Fruit fly (Drosophila melanogaster) whole organism, embryonic: ENCODE measurements around the gene Fum1.

ENCODE experiments used
- Abd-B ChIP-seq: fragments of 200-800 bp; sonication (Bioruptor generic); optimal IDR thresholded peaks from 2 replicates; lab custom pipeline; 2018; ENCODE audit warnings: missing biosample characterization, mild to moderate bottlenecking, missing genetic modification characterization, moderate library complexity
- Atf6 ChIP-seq: fragments of 200-800 bp; sonication (Bioruptor generic); IDR thresholded peaks from 2 replicates; pipeline ENCODE4 v1.3.6; 2022; ENCODE audit warnings: missing biosample characterization, missing genetic modification characterization
- CG10543 ChIP-seq: fragments of 200-800 bp; sonication (Bioruptor generic); optimal IDR thresholded peaks from 3 replicates; lab custom pipeline; 2017; ENCODE audit warnings: missing biosample characterization, mild to moderate bottlenecking, missing genetic modification characterization, moderate library complexity
- CG12219 ChIP-seq: fragments of 200-800 bp; sonication (Bioruptor generic); optimal IDR thresholded peaks from 3 replicates; lab custom pipeline; 2018; ENCODE audit warnings: missing biosample characterization, mild to moderate bottlenecking, missing genetic modification characterization
- CG12299 ChIP-seq: fragments of 200-800 bp; sonication (Bioruptor generic); optimal IDR thresholded peaks from 2 replicates; lab custom pipeline; 2018; ENCODE audit warnings: missing biosample characterization, mild to moderate bottlenecking, missing genetic modification characterization
- CG12769 ChIP-seq: fragments of 200-800 bp; sonication (Bioruptor generic); optimal IDR thresholded peaks from 2 replicates; lab custom pipeline; 2019; ENCODE audit warnings: missing biosample characterization, mild to moderate bottlenecking, missing genetic modification characterization, moderate library complexity
- CG16815 ChIP-seq: fragments of 200-800 bp; sonication (Bioruptor generic); optimal IDR thresholded peaks from 3 replicates; lab custom pipeline; 2017; ENCODE audit warnings: missing biosample characterization, mild to moderate bottlenecking, missing genetic modification characterization
- CG17186 ChIP-seq: fragments of 200-800 bp; sonication (Bioruptor generic); optimal IDR thresholded peaks from 3 replicates; lab custom pipeline; 2017; ENCODE audit warnings: missing biosample characterization, missing genetic modification reagents, missing genetic modification characterization
- CG3838 ChIP-seq: fragments of 200-800 bp; sonication (Bioruptor generic); optimal IDR thresholded peaks from 3 replicates; lab custom pipeline; 2016; ENCODE audit warnings: missing biosample characterization, missing genetic modification characterization
- CG3847 ChIP-seq: fragments of 200-800 bp; sonication (Bioruptor generic); IDR thresholded peaks from 2 replicates; pipeline ENCODE4 v1.3.6; 2022; ENCODE audit warnings: missing biosample characterization, missing genetic modification characterization
- CG4282 ChIP-seq: fragments of 200-800 bp; sonication (Bioruptor generic); optimal IDR thresholded peaks from 2 replicates; lab custom pipeline; 2016; ENCODE audit warnings: missing biosample characterization, missing genetic modification characterization
- CG7745 ChIP-seq: fragments of 200-800 bp; sonication (Bioruptor generic); optimal IDR thresholded peaks from 2 replicates; lab custom pipeline; 2018; ENCODE audit warnings: missing biosample characterization, mild to moderate bottlenecking, missing genetic modification characterization, moderate library complexity
- CG8765 ChIP-seq: fragments of 200-800 bp; sonication (Bioruptor generic); IDR thresholded peaks from 2 replicates; pipeline ENCODE4 v1.3.6; 2022; ENCODE audit warnings: missing biosample characterization, missing genetic modification characterization
- CG9876 ChIP-seq: fragments of 200-800 bp; sonication (Bioruptor generic); optimal IDR thresholded peaks from 2 replicates; lab custom pipeline; 2016; ENCODE audit warnings: missing biosample characterization, missing genetic modification characterization
- CrebB ChIP-seq: fragments of 200-800 bp; sonication (Bioruptor generic); optimal IDR thresholded peaks from 3 replicates; lab custom pipeline; 2018; ENCODE audit warnings: missing biosample characterization, mild to moderate bottlenecking, missing genetic modification characterization
- Dad ChIP-seq: fragments of 200-800 bp; sonication (Bioruptor generic); optimal IDR thresholded peaks from 3 replicates; lab custom pipeline; 2016; ENCODE audit warnings: missing biosample characterization, missing genetic modification characterization
- Gsc ChIP-seq: fragments of 200-800 bp; sonication (Bioruptor generic); IDR thresholded peaks from 2 replicates; pipeline ENCODE4 v1.3.6; 2022; ENCODE audit warnings: missing biosample characterization, missing genetic modification characterization
- Med ChIP-seq: fragments of 200-800 bp; sonication (Bioruptor generic); peaks from one replicate; lab custom pipeline; 2016; ENCODE audit warnings: missing biosample characterization, missing genetic modification characterization, mild to moderate bottlenecking, inconsistent platforms, moderate library complexity
- Mrtf ChIP-seq: fragments of 200-800 bp; sonication (Bioruptor generic); IDR thresholded peaks from 3 replicates; pipeline ENCODE4 v1.3.6; 2022; ENCODE audit warnings: missing biosample characterization, missing genetic modification characterization
- Myb ChIP-seq: fragments of 200-800 bp; sonication (Bioruptor generic); optimal IDR thresholded peaks from 2 replicates; lab custom pipeline; 2016; ENCODE audit warnings: missing biosample characterization, missing genetic modification characterization
- Pdp1 ChIP-seq, 2 experiments: fragments of 200-800 bp; sonication (Bioruptor generic); optimal IDR thresholded peaks; 3 replicates each; lab custom pipeline; 2016; ENCODE audit warnings: missing biosample characterization in 2 of 2, missing genetic modification characterization in 2 of 2, mild to moderate bottlenecking in 1 of 2, moderate library complexity in 1 of 2
- Rfx ChIP-seq: fragments of 200-800 bp; sonication (Bioruptor generic); IDR thresholded peaks from 2 replicates; pipeline ENCODE4 v1.3.6; 2022; ENCODE audit warnings: missing biosample characterization, missing genetic modification characterization
- Stat92E ChIP-seq, 3 experiments: fragments of >200 bp in 2 of 3; fragments of 200-800 bp in 1 of 3; sonication (Bioruptor generic) in 1 of 3; optimal IDR thresholded peaks; 2 replicates each; lab custom pipeline; 2017 to 2019; ENCODE audit warnings: missing biosample characterization in 3 of 3, missing genetic modification characterization in 3 of 3, mild to moderate bottlenecking in 1 of 3, moderate library complexity in 1 of 3
- cg ChIP-seq: fragments of 200-800 bp; sonication (Bioruptor generic); optimal IDR thresholded peaks from 3 replicates; lab custom pipeline; 2019; ENCODE audit warnings: missing biosample characterization, mild to moderate bottlenecking, missing genetic modification characterization, moderate library complexity
- chinmo ChIP-seq: fragments of 200-800 bp; sonication (Bioruptor generic); IDR thresholded peaks from 4 replicates; pipeline ENCODE4 v1.3.6; 2022; ENCODE audit warnings: missing biosample characterization, missing genetic modification characterization; ENCODE audit not compliant: partially characterized antibody
- ci ChIP-seq: fragments of 200-800 bp; sonication (Bioruptor generic); IDR thresholded peaks from 3 replicates; pipeline ENCODE4 v1.3.6; 2022; ENCODE audit warnings: missing biosample characterization, missing genetic modification characterization
- fd3F ChIP-seq: fragments of 200-800 bp; sonication (Bioruptor generic); optimal IDR thresholded peaks from 2 replicates; lab custom pipeline; 2018; ENCODE audit warnings: missing biosample characterization, mild to moderate bottlenecking, missing genetic modification characterization, moderate library complexity
- fd96Cb ChIP-seq: fragments of 200-800 bp; sonication (Bioruptor generic); optimal IDR thresholded peaks from 2 replicates; lab custom pipeline; 2018; ENCODE audit warnings: missing biosample characterization, mild to moderate bottlenecking, missing genetic modification characterization, moderate library complexity
- gsb-n ChIP-seq: fragments of 200-800 bp; sonication (Bioruptor generic); optimal IDR thresholded peaks from 3 replicates; lab custom pipeline; 2018; ENCODE audit warnings: missing biosample characterization, mild to moderate bottlenecking, missing genetic modification characterization
- gt ChIP-seq: fragments of 200-800 bp; sonication (Bioruptor generic); IDR thresholded peaks from 2 replicates; pipeline ENCODE4 v1.3.6; 2022; ENCODE audit warnings: missing biosample characterization, missing genetic modification characterization
- ham ChIP-seq: fragments of 200-800 bp; sonication (Bioruptor generic); IDR thresholded peaks from 2 replicates; pipeline ENCODE4 v1.3.6; 2022; ENCODE audit warnings: missing biosample characterization, missing genetic modification characterization
- hbn ChIP-seq: fragments of 200-800 bp; sonication (Bioruptor generic); IDR thresholded peaks from 2 replicates; pipeline ENCODE4 v1.3.6; 2022; ENCODE audit warnings: missing biosample characterization, missing genetic modification characterization; ENCODE audit not compliant: partially characterized antibody
- jing ChIP-seq: fragments of 200-800 bp; sonication (Bioruptor generic); optimal IDR thresholded peaks from 2 replicates; lab custom pipeline; 2018; ENCODE audit warnings: missing biosample characterization, mild to moderate bottlenecking, missing genetic modification characterization
- knrl ChIP-seq: fragments of 200-800 bp; sonication (Bioruptor generic); IDR thresholded peaks from 3 replicates; pipeline ENCODE4 v1.3.6; 2022; ENCODE audit warnings: missing biosample characterization, missing genetic modification characterization; ENCODE audit not compliant: partially characterized antibody
- maf-S ChIP-seq: fragments of 200-800 bp; sonication (Bioruptor generic); optimal IDR thresholded peaks from 2 replicates; lab custom pipeline; 2016; ENCODE audit warnings: missing biosample characterization, missing genetic modification characterization
- nerfin-1 ChIP-seq: fragments of 200-800 bp; sonication (Bioruptor generic); optimal IDR thresholded peaks from 3 replicates; lab custom pipeline; 2019; ENCODE audit warnings: missing biosample characterization, mild to moderate bottlenecking, missing genetic modification characterization, moderate library complexity
- onecut ChIP-seq: fragments of 200-800 bp; sonication (Bioruptor generic); IDR thresholded peaks from 2 replicates; pipeline ENCODE4 v1.3.6; 2022; ENCODE audit warnings: missing biosample characterization, missing genetic modification characterization
- otp ChIP-seq: fragments of 200-800 bp; sonication (Bioruptor generic); IDR thresholded peaks from 3 replicates; pipeline ENCODE4, ENCODE4 v1.3.6; 2022; ENCODE audit warnings: missing biosample characterization, missing genetic modification characterization
- pan ChIP-seq, 4 experiments: fragments of >200 bp in 3 of 4; fragments of 200-800 bp in 1 of 4; sonication (Bioruptor generic) in 1 of 4; optimal IDR thresholded peaks in 3 of 4; IDR thresholded peaks in 1 of 4; 2 replicates each; pipeline versions ENCODE4 v1.3.6 to Lab custom; 2017 to 2022; ENCODE audit warnings: missing biosample characterization in 2 of 4, missing genetic modification characterization in 2 of 4, mixed read lengths in 1 of 4
- psq ChIP-seq: fragments of 200-800 bp; sonication (Bioruptor generic); optimal IDR thresholded peaks from 2 replicates; lab custom pipeline; 2017; ENCODE audit warnings: missing biosample characterization, missing genetic modification characterization
- sd ChIP-seq: fragments of 200-800 bp; sonication (Bioruptor generic); optimal IDR thresholded peaks from 3 replicates; lab custom pipeline; 2018; ENCODE audit warnings: missing biosample characterization, mild to moderate bottlenecking, missing genetic modification characterization, moderate library complexity
- sens ChIP-seq: fragments of 200-800 bp; sonication (Bioruptor generic); peaks from one replicate; lab custom pipeline; 2016; ENCODE audit warnings: missing biosample characterization, missing genetic modification characterization
- seq ChIP-seq: fragments of 200-800 bp; sonication (Bioruptor generic); IDR thresholded peaks from 2 replicates; pipeline ENCODE4 v1.3.6; 2022; ENCODE audit warnings: missing biosample characterization, missing genetic modification characterization
- shn ChIP-seq: fragments of 200-800 bp; sonication (Bioruptor generic); optimal IDR thresholded peaks from 3 replicates; lab custom pipeline; 2016; ENCODE audit warnings: missing biosample characterization, missing genetic modification characterization
- sisA ChIP-seq: fragments of 200-800 bp; sonication (Bioruptor generic); IDR thresholded peaks from 2 replicates; pipeline ENCODE4 v1.3.6; 2022; ENCODE audit warnings: missing biosample characterization, missing genetic modification characterization
- tgo ChIP-seq: fragments of 200-800 bp; sonication (Bioruptor generic); IDR thresholded peaks from 3 replicates; pipeline ENCODE4 v1.3.6; 2022; ENCODE audit warnings: missing biosample characterization, missing genetic modification characterization
- wor ChIP-seq: fragments of 200-800 bp; sonication (Bioruptor generic); IDR thresholded peaks from 2 replicates; pipeline ENCODE4 v1.3.6; 2022; ENCODE audit warnings: missing biosample characterization, missing genetic modification characterization
- zf30C ChIP-seq: fragments of 200-800 bp; sonication (Bioruptor generic); optimal IDR thresholded peaks from 3 replicates; lab custom pipeline; 2018; ENCODE audit warnings: missing biosample characterization, mild to moderate bottlenecking, missing genetic modification characterization

Fum1 gene

dm6 chrX:6710258-6710657, 32.0 kb downstream of the Fum1 start:
- peak; percentile 63 for TF ChIP-seq onecut
- no peak for TF ChIP-seq jing (GFP tag; lab: Kevin White, UChicago)
- TF ChIP-seq Pdp1 (GFP tag; optimal IDR thresholded peaks at IDR 0.05; lab: Kevin White, UChicago): peak in 1 of 2 experiments; percentile 34

- TF ChIP-seq Stat92E (GFP tag; optimal IDR thresholded peaks at IDR 0.05; lab: Kevin White, UChicago) (peak in 1 of 3 experiments; percentile 48), CG10543 (peak; percentile 4), Mrtf (no peak), gsb-n (tag; lab: Kevin White, UChicago) (no peak), Med (GFP tag; lab: Kevin White, UChicago) (peak; percentile 73), otp (peak; percentile 40; the same call in 1 of the 3 replicates), seq (no peak), CG4282 (GFP tag; lab: Kevin White, UChicago) (no peak), Rfx (0 out of 2 replicates have a peak, but pooled peaks have one; percentile 7), CrebB (tag; lab: Kevin White, UChicago) (no peak), CG3847 (GFP tag; lab: Robert Waterston, UW) (no peak), Myb (GFP tag; lab: Kevin White, UChicago) (no peak), cg (peak; percentile 31), sens (peak; percentile 54), chinmo (GFP tag; lab: Robert Waterston, UW) (0 out of 4 replicates have a peak, but pooled peaks have one; percentile 29), CG12769 (peak; percentile 25), nerfin-1 (no peak)
Observed at dm6 chrX:6710665-6711064, 32.4 kb downstream of the Fum1 start.

dm6 chrX:6711295-6711694, 33.1 kb downstream of the Fum1 start:
- TF ChIP-seq CG3838 (GFP tag; lab: Kevin White, UChicago) (no peak), gt (no peak), psq (GFP tag; lab: Kevin White, UChicago) (peak; percentile 12), CG17186 (GFP tag; lab: Kevin White, UChicago) (peak; percentile 43), CG12299 (tag; lab: Kevin White, UChicago) (peak; percentile 64), CG16815 (GFP tag; lab: Kevin White, UChicago) (peak; percentile 54), CG8765 (GFP tag; lab: Robert Waterston, UW) (no peak; the same call in 1 of the 2 replicates), zf30C (peak; percentile 83), ci (GFP tag; lab: Robert Waterston, UW) (peak; percentile 80), ham (no peak), maf-S (GFP tag; lab: Kevin White, UChicago) (peak; percentile 60), hbn (no peak), CG12219 (peak; percentile 81), pan (optimal IDR thresholded peaks at IDR 0.05; lab: Kevin White, UChicago) (no peak), pan (GFP tag; optimal IDR thresholded peaks at IDR 0.05 in 1 of 2, IDR thresholded peaks at IDR 0.05 in 1 of 2) (peak in 1 of 2 experiments; percentile 78), tgo (peak; percentile 79), Atf6 (GFP tag; lab: Robert Waterston, UW) (peak; percentile 73), shn (GFP tag; lab: Kevin White, UChicago) (peak; percentile 66), sisA (GFP tag; lab: Robert Waterston, UW) (peak; percentile 71), Abd-B (GFP tag; lab: Kevin White, UChicago) (peak; percentile 70), fd3F (GFP tag; lab: Kevin White, UChicago) (peak; percentile 65), CG9876 (GFP tag; lab: Kevin White, UChicago) (peak; percentile 58), fd96Cb (peak; percentile 81), wor (GFP tag; lab: Robert Waterston, UW) (no peak; the same call in 1 of the 2 replicates), sd (tag; lab: Kevin White, UChicago) (peak; percentile 9), Gsc (GFP tag; lab: Robert Waterston, UW) (peak; percentile 30; the same call in 1 of the 2 replicates), CG7745 (tag; lab: Kevin White, UChicago) (no peak), Dad (GFP tag; lab: Kevin White, UChicago) (peak; percentile 66), Rfx (peak; percentile 85), knrl (no peak)
